Fruit fly (Drosophila melanogaster): ENCODE results near the gene Est-Q.

The Est-Q gene

dm6 chr3L:21507354-21507928 is 6.2 kb downstream of the Est-Q start, which contains the start of the genes Glg1 and M6:
Glg1 (minus strand) TSS chr3L:21507538.
M6 (plus strand) TSS chr3L:21507852.
- TF ChIP-seq CG16779 (tag; optimal IDR thresholded peaks at IDR 0.05): no peak
- no peak for TF ChIP-seq Hr38 (GFP tag; optimal IDR thresholded peaks at IDR 0.05)
- TF ChIP-seq dsx (GFP tag; optimal IDR thresholded peaks at IDR 0.05; ENCODE audit: poor library complexity, severe bottlenecking): peak; percentile 39
- no peak for TF ChIP-seq Blimp-1 (GFP tag; optimal IDR thresholded peaks at IDR 0.05)
- TF ChIP-seq CG6854 (GFP tag; optimal IDR thresholded peaks at IDR 0.05): no peak
- TF ChIP-seq CG15336 (GFP tag; IDR thresholded peaks at IDR 0.05): no peak
- peak; percentile 74 for TF ChIP-seq CG31627 (GFP tag; optimal IDR thresholded peaks at IDR 0.05)
- peak; percentile 52 for TF ChIP-seq achi (GFP tag; optimal IDR thresholded peaks at IDR 0.05)
- peak; percentile 33 for TF ChIP-seq CG6276 (GFP tag; optimal IDR thresholded peaks at IDR 0.05)
- TF ChIP-seq Hr39 (GFP tag; optimal IDR thresholded peaks at IDR 0.05): peak; percentile 66
- no peak for TF ChIP-seq CG11294 (GFP tag; IDR thresholded peaks at IDR 0.05)
- TF ChIP-seq CG3032 (tag; optimal IDR thresholded peaks at IDR 0.05): peak; percentile 67
- no peak for TF ChIP-seq CG3919 (GFP tag; optimal IDR thresholded peaks at IDR 0.05)
- TF ChIP-seq eg (GFP tag; IDR thresholded peaks at IDR 0.05): no peak; the same call in 1 of the 3 replicates
- peak; percentile 55 for TF ChIP-seq CG6792 (GFP tag; optimal IDR thresholded peaks at IDR 0.05)
- no peak for TF ChIP-seq pdm3 (GFP tag; optimal IDR thresholded peaks at IDR 0.05)
- peak; percentile 76 for TF ChIP-seq Hr4 (GFP tag; optimal IDR thresholded peaks at IDR 0.05)
- TF ChIP-seq Ets21C (GFP tag; optimal IDR thresholded peaks at IDR 0.05): peak; percentile 61
- TF ChIP-seq Gug (GFP tag; IDR thresholded peaks at IDR 0.05): peak; percentile 49; the same call in 1 of the 2 replicates
- peak in 1 of 2 experiments; percentile 40 for TF ChIP-seq salr (GFP tag; optimal IDR thresholded peaks at IDR 0.05)
- peak; percentile 37 for TF ChIP-seq CG11902 (GFP tag; optimal IDR thresholded peaks at IDR 0.05)
- TF ChIP-seq CG34406 (GFP tag; optimal IDR thresholded peaks at IDR 0.05): peak; percentile 66
- TF ChIP-seq Eip93F (GFP tag; optimal IDR thresholded peaks at IDR 0.05): peak; percentile 15
- no peak for TF ChIP-seq CG8632 (GFP tag; optimal IDR thresholded peaks at IDR 0.05)
- peak; percentile 79 for TF ChIP-seq esn (GFP tag; optimal IDR thresholded peaks at IDR 0.05)
- no peak for TF ChIP-seq CG11762 (GFP tag; optimal IDR thresholded peaks at IDR 0.05; ENCODE audit: insufficient read depth)
- TF ChIP-seq cyc (GFP tag; optimal IDR thresholded peaks at IDR 0.05): peak; percentile 63
- peak; percentile 71 for TF ChIP-seq Eip78C (GFP tag)
- peak; percentile 73 for TF ChIP-seq topi (GFP tag; optimal IDR thresholded peaks at IDR 0.05)
- TF ChIP-seq vri (GFP tag; optimal IDR thresholded peaks at IDR 0.05): peak; percentile 34
- no peak for TF ChIP-seq svp (GFP tag)
- no peak for TF ChIP-seq ss (GFP tag; optimal IDR thresholded peaks at IDR 0.05)
- TF ChIP-seq CG6808 (GFP tag; optimal IDR thresholded peaks at IDR 0.05): no peak
- TF ChIP-seq Met (GFP tag; optimal IDR thresholded peaks at IDR 0.05): peak; percentile 66
- TF ChIP-seq CG6163 (GFP tag; IDR thresholded peaks at IDR 0.05): peak; percentile 60; the same call in 1 of the 3 replicates
- TF ChIP-seq CG1621 (tag; optimal IDR thresholded peaks at IDR 0.05): peak; percentile 14
- TF ChIP-seq CG10669 (GFP tag; optimal IDR thresholded peaks at IDR 0.05): no peak
- TF ChIP-seq Smox (GFP tag; optimal IDR thresholded peaks at IDR 0.05): peak; percentile 63
- TF ChIP-seq CG10631 (GFP tag; optimal IDR thresholded peaks at IDR 0.05): peak; percentile 64
- TF ChIP-seq CG8319 (GFP tag; optimal IDR thresholded peaks at IDR 0.05): no peak
- TF ChIP-seq Sox102F (GFP tag; optimal IDR thresholded peaks at IDR 0.05): no peak
- TF ChIP-seq fkh (GFP tag; optimal IDR thresholded peaks at IDR 0.05): peak; percentile 65
- TF ChIP-seq dac (GFP tag; optimal IDR thresholded peaks at IDR 0.05): no peak
- TF ChIP-seq CG4318 (GFP tag; optimal IDR thresholded peaks at IDR 0.05): no peak
- peak; percentile 67 for TF ChIP-seq acj6 (GFP tag; optimal IDR thresholded peaks at IDR 0.05)
- TF ChIP-seq CG8119 (GFP tag; IDR thresholded peaks at IDR 0.05): 0 out of 3 replicates have a peak, but pooled peaks have one; percentile 12
- TF ChIP-seq OdsH (GFP tag; optimal IDR thresholded peaks at IDR 0.05): no peak
- peak; percentile 55 for TF ChIP-seq CG32006 (GFP tag; optimal IDR thresholded peaks at IDR 0.05)
- TF ChIP-seq Eip75B (GFP tag; optimal IDR thresholded peaks at IDR 0.05): peak; percentile 15
- no peak for TF ChIP-seq spab (GFP tag; optimal IDR thresholded peaks at IDR 0.05)
- TF ChIP-seq lz (GFP tag; optimal IDR thresholded peaks at IDR 0.05): peak; percentile 72
